Worm (Caenorhabditis elegans) whole organism, L4 larva: ENCODE data around the gene Y39A3B.1.
A peak's percentile ranks its signal among the peaks of the same experiment; 100 is the strongest.

ENCODE experiments used
- D1046.2 ChIP-seq: fragments of 200-800 bp; sonication (Bioruptor generic); IDR thresholded peaks from 2 replicates; pipeline ENCODE4 v1.3.6; 2022; ENCODE audit warnings: missing genetic modification characterization, missing compliant biosample characterization
- F10B5.3 ChIP-seq: sonication (generic microtip); optimal IDR thresholded peaks from 2 replicates; lab custom pipeline; 2016; ENCODE audit warnings: mild to moderate bottlenecking, missing genetic modification characterization, missing compliant biosample characterization
- F26F4.8 ChIP-seq: fragments of 200-800 bp; sonication (Bioruptor generic); conservative IDR thresholded peaks from 2 replicates; pipeline ENCODE4 v1.3.6; 2022; ENCODE audit warnings: missing genetic modification characterization, missing compliant biosample characterization
- F49E8.2 ChIP-seq: sonication (generic microtip); optimal IDR thresholded peaks from 2 replicates; lab custom pipeline; 2016; ENCODE audit warnings: missing compliant biosample characterization, mild to moderate bottlenecking, missing genetic modification characterization, borderline replicate concordance
- R02D3.7 ChIP-seq: fragments of 150-350 bp; sonication (generic microtip); optimal IDR thresholded peaks from 3 replicates; lab custom pipeline; 2014; ENCODE audit warnings: missing biosample characterization, missing genetic modification characterization
- T26A8.4 ChIP-seq: fragments of 200-800 bp; sonication (Bioruptor generic); IDR thresholded peaks from 2 replicates; pipeline ENCODE4 v1.3.6; 2022; ENCODE audit warnings: missing genetic modification characterization, missing compliant biosample characterization
- Y5F2A.4 ChIP-seq: fragments of 200-800 bp; sonication (Bioruptor generic); optimal IDR thresholded peaks from 2 replicates; lab custom pipeline; 2018; ENCODE audit warnings: mild to moderate bottlenecking, missing genetic modification characterization, missing compliant biosample characterization
- aha-1 ChIP-seq: fragments of 150-350 bp; peaks from one replicate; lab custom pipeline; 2014; ENCODE audit warnings: missing biosample characterization, missing genetic modification characterization
- ama-1 ChIP-seq: fragments of 150-350 bp; optimal IDR thresholded peaks from 2 replicates; lab custom pipeline; 2014; ENCODE audit warnings: inconsistent platforms, mixed read lengths
- ceh-28 ChIP-seq: fragments of 150-350 bp; optimal IDR thresholded peaks from 2 replicates; lab custom pipeline; 2014; ENCODE audit warnings: missing biosample characterization, missing genetic modification reagents, missing genetic modification characterization
- ceh-32 ChIP-seq: sonication (generic microtip); optimal IDR thresholded peaks from 2 replicates; lab custom pipeline; 2016; ENCODE audit warnings: mild to moderate bottlenecking, missing genetic modification characterization, missing compliant biosample characterization; ENCODE audit not compliant: poor library complexity
- cey-2 ChIP-seq: sonication (generic microtip); optimal IDR thresholded peaks from 3 replicates; lab custom pipeline; 2017; ENCODE audit warnings: missing genetic modification characterization, mild to moderate bottlenecking, missing compliant biosample characterization, antibody characterized with exemption, borderline replicate concordance; ENCODE audit not compliant: insufficient read depth
- daf-12 ChIP-seq: fragments of 150-350 bp; optimal IDR thresholded peaks from 2 replicates; lab custom pipeline; 2014; ENCODE audit warnings: missing biosample characterization, missing genetic modification reagents, missing genetic modification characterization
- dmd-8 ChIP-seq: fragments of 200-800 bp; sonication (Bioruptor generic); IDR thresholded peaks from 2 replicates; pipeline ENCODE4 v1.3.6; 2022; ENCODE audit warnings: missing genetic modification characterization, missing compliant biosample characterization
- hif-1 ChIP-seq, 2 experiments: sonication (generic microtip); optimal IDR thresholded peaks; 2 replicates each; lab custom pipeline; 2016 to 2017; ENCODE audit warnings: missing compliant biosample characterization in 2 of 2, missing genetic modification characterization in 2 of 2, missing genetic modification reagents in 2 of 2, missing genotype in 2 of 2, mild to moderate bottlenecking in 1 of 2
- hlh-30 ChIP-seq: sonication (generic microtip); optimal IDR thresholded peaks from 2 replicates; lab custom pipeline; 2017; ENCODE audit warnings: antibody characterized with exemption, mild to moderate bottlenecking, missing genetic modification characterization, missing compliant biosample characterization; ENCODE audit not compliant: insufficient read depth
- jun-1 ChIP-seq: fragments of 150-350 bp; optimal IDR thresholded peaks from 2 replicates; lab custom pipeline; 2014; ENCODE audit warnings: missing biosample characterization, missing genetic modification reagents, missing genetic modification characterization
- lin-1 ChIP-seq: fragments of 200-800 bp; sonication (Bioruptor generic); IDR thresholded peaks from 2 replicates; pipeline ENCODE4 v1.3.6; 2022; ENCODE audit warnings: missing genetic modification reagents, missing genetic modification characterization, missing compliant biosample characterization
- lin-13 ChIP-seq: fragments of 150-350 bp; optimal IDR thresholded peaks from 2 replicates; lab custom pipeline; 2014; ENCODE audit warnings: missing biosample characterization, missing genetic modification reagents, missing genetic modification characterization
- lin-38 ChIP-seq: fragments of 200-800 bp; sonication (Bioruptor generic); IDR thresholded peaks from 2 replicates; pipeline ENCODE4 v1.3.6; 2022; ENCODE audit warnings: missing genetic modification reagents, missing genetic modification characterization, missing compliant biosample characterization
- lsy-2 ChIP-seq, 2 experiments: fragments of 150-350 bp in 1 of 2; sonication (generic microtip) in 1 of 2; optimal IDR thresholded peaks; 2 replicates each; lab custom pipeline; 2014 to 2017; ENCODE audit warnings: missing biosample characterization in 2 of 2, missing genetic modification characterization in 2 of 2
- nhr-10 ChIP-seq: fragments of 150-350 bp; optimal IDR thresholded peaks from 2 replicates; lab custom pipeline; 2014; ENCODE audit warnings: missing biosample characterization, missing genetic modification characterization
- nhr-48 ChIP-seq: sonication (generic microtip); optimal IDR thresholded peaks from 2 replicates; lab custom pipeline; 2016; ENCODE audit warnings: mild to moderate bottlenecking, missing genetic modification characterization, missing compliant biosample characterization
- nhr-6 ChIP-seq: fragments of 150-350 bp; optimal IDR thresholded peaks from 2 replicates; lab custom pipeline; 2014; ENCODE audit warnings: missing biosample characterization, missing genetic modification characterization
- nhr-76 ChIP-seq: fragments of 150-350 bp; optimal IDR thresholded peaks from 2 replicates; lab custom pipeline; 2014; ENCODE audit warnings: missing biosample characterization, missing genetic modification characterization
- set-16 ChIP-seq: fragments of 200-800 bp; sonication (Bioruptor generic); IDR thresholded peaks from 2 replicates; pipeline ENCODE4 v1.3.6; 2022; ENCODE audit warnings: missing genetic modification reagents, missing genetic modification characterization, missing compliant biosample characterization
- snpc-1.2 ChIP-seq: fragments of 200-800 bp; sonication (Bioruptor generic); IDR thresholded peaks from 2 replicates; pipeline ENCODE4 v1.3.6; 2022; ENCODE audit warnings: missing genetic modification reagents, missing genetic modification characterization, missing compliant biosample characterization
- tra-1 ChIP-seq: fragments of 200-800 bp; sonication (Bioruptor generic); IDR thresholded peaks from 2 replicates; pipeline ENCODE4 v1.3.6; 2022; ENCODE audit warnings: missing genetic modification reagents, missing genetic modification characterization, missing compliant biosample characterization
- unc-62 ChIP-seq, 3 experiments: fragments of 150-350 bp in 1 of 3; sonication (generic microtip); optimal IDR thresholded peaks in 2 of 3; peaks in 1 of 3; 1 replicate in 1 of 3; 2 replicates in 2 of 3; lab custom pipeline; 2014 to 2017; ENCODE audit warnings: missing biosample characterization in 3 of 3, missing genetic modification characterization in 3 of 3, missing genetic modification reagents in 3 of 3, missing genotype in 1 of 3
- vab-7 ChIP-seq: fragments of 200-800 bp; sonication (Bioruptor generic); IDR thresholded peaks from 2 replicates; pipeline ENCODE4 v1.3.6; 2022; ENCODE audit warnings: missing genetic modification reagents, missing genetic modification characterization, missing compliant biosample characterization
- zfp-3 ChIP-seq: fragments of 200-800 bp; sonication (Bioruptor generic); conservative IDR thresholded peaks from 2 replicates; pipeline ENCODE4 v1.3.6; 2022; ENCODE audit warnings: missing genetic modification reagents, missing genetic modification characterization, missing compliant biosample characterization

Y39A3B.1 gene

ce11 chrIII:2006937-2007336 lies 1.1 kb downstream of the Y39A3B.1 start:
- TF ChIP-seq T26A8.4 (GFP tag; lab: Robert Waterston, UW) (no peak), cey-2 (tag; lab: Kevin White, UChicago) (no peak), ama-1 (no peak), ceh-28 (tag; lab: Kevin White, UChicago) (peak; percentile 89), vab-7 (GFP tag; lab: Robert Waterston, UW) (no peak), nhr-48 (tag; lab: Kevin White, UChicago) (no peak), dmd-8 (GFP tag; lab: Robert Waterston, UW) (no peak)

ce11 chrIII:2008334-2008733 lies 2.5 kb downstream of the Y39A3B.1 start:
- no peak for TF ChIP-seq snpc-1.2 (GFP tag; lab: Robert Waterston, UW)
- TF ChIP-seq hlh-30 (tag; lab: Kevin White, UChicago): no peak
- no peak for TF ChIP-seq Y5F2A.4 (GFP tag; lab: Kevin White, UChicago)
- TF ChIP-seq lin-38 (GFP tag; lab: Robert Waterston, UW): no peak
- peak; percentile 65 for TF ChIP-seq set-16 (GFP tag; lab: Robert Waterston, UW)
- no peak for TF ChIP-seq nhr-6

ce11 chrIII:2008894-2009293 lies 3.1 kb downstream of the Y39A3B.1 start:
- TF ChIP-seq lin-1 (no peak), unc-62 (GFP tag; optimal IDR thresholded peaks at IDR 0.05 in 1 of 2; lab: Kevin White, UChicago) (peak in 1 of 2 experiments; percentile 62), unc-62 (tag; optimal IDR thresholded peaks at IDR 0.05; lab: Kevin White, UChicago) (no peak), ceh-28 (tag; lab: Kevin White, UChicago) (peak; percentile 28), F10B5.3 (no peak), daf-12 (tag; lab: Kevin White, UChicago) (no peak), tra-1 (GFP tag; lab: Robert Waterston, UW) (no peak)

- TF ChIP-seq ceh-28 (tag; lab: Kevin White, UChicago) (peak; percentile 94), snpc-1.2 (GFP tag; lab: Robert Waterston, UW) (no peak)
These were observed 6.7 kb downstream of the Y39A3B.1 start for ce11 chrIII:2012561-2012960.

ce11 chrIII:2013156-2013854 lies 7.5 kb downstream of the Y39A3B.1 start:
- TF ChIP-seq vab-7 (GFP tag; lab: Robert Waterston, UW) (no peak), jun-1 (tag; lab: Kevin White, UChicago) (no peak), F26F4.8 (no peak), set-16 (GFP tag; lab: Robert Waterston, UW) (peak; percentile 39), zfp-3 (GFP tag; lab: Robert Waterston, UW) (no peak), lin-1 (no peak), F49E8.2 (tag; lab: Kevin White, UChicago) (no peak), cey-2 (tag; lab: Kevin White, UChicago) (no peak), aha-1 (tag; lab: Kevin White, UChicago) (peak; percentile 69), ceh-32 (tag; lab: Kevin White, UChicago) (no peak), lsy-2 (tag; optimal IDR thresholded peaks at IDR 0.05; lab: Kevin White, UChicago) (no peak), D1046.2 (GFP tag; lab: Robert Waterston, UW) (0 out of 2 replicates have a peak, but pooled peaks have one; percentile 65), R02D3.7 (tag; lab: Kevin White, UChicago) (no peak), nhr-10 (tag; lab: Kevin White, UChicago) (no peak), lin-13 (GFP tag; lab: Kevin White, UChicago) (no peak), nhr-76 (tag; lab: Kevin White, UChicago) (no peak), ceh-28 (tag; lab: Kevin White, UChicago) (peak; percentile 77), unc-62 (GFP tag; optimal IDR thresholded peaks at IDR 0.05 in 1 of 2; lab: Kevin White, UChicago) (no peak), unc-62 (tag; optimal IDR thresholded peaks at IDR 0.05; lab: Kevin White, UChicago) (no peak), hif-1 (tag; optimal IDR thresholded peaks at IDR 0.05; lab: Kevin White, UChicago) (no peak)
- TF ChIP-seq, all 104 proteins: peak for 4
